Worm (Caenorhabditis elegans) whole organism, L1 larva: Measurements from ENCODE around the gene lgg-2.

Experiments
- C34B4.2 ChIP-seq: sonication (generic microtip); optimal IDR thresholded peaks from 2 replicates; lab custom pipeline; 2017; ENCODE audit warnings: mild to moderate bottlenecking, missing genetic modification characterization, missing compliant biosample characterization
- aha-1 ChIP-seq: fragments of 150-350 bp; optimal IDR thresholded peaks from 2 replicates; lab custom pipeline; 2014; ENCODE audit warnings: missing biosample characterization, missing genetic modification characterization
- ceh-90 ChIP-seq: sonication (generic microtip); optimal IDR thresholded peaks from 2 replicates; lab custom pipeline; 2016; ENCODE audit warnings: missing genetic modification characterization, missing compliant biosample characterization
- dsc-1 ChIP-seq: sonication (generic microtip); optimal IDR thresholded peaks from 2 replicates; lab custom pipeline; 2016; ENCODE audit warnings: mild to moderate bottlenecking, missing genetic modification characterization, missing compliant biosample characterization
- efl-1 ChIP-seq, 4 experiments: fragments of 150-350 bp; optimal IDR thresholded peaks in 3 of 4; peaks in 1 of 4; 1 replicate in 1 of 4; 2 replicates in 3 of 4; lab custom pipeline; 2014; ENCODE audit warnings: missing biosample characterization in 2 of 4, missing genetic modification characterization in 2 of 4, missing genetic modification reagents in 2 of 4
- efl-3 ChIP-seq: fragments of 200-800 bp; sonication (Bioruptor generic); optimal IDR thresholded peaks from 2 replicates; lab custom pipeline; 2018; ENCODE audit warnings: mild to moderate bottlenecking, missing genetic modification characterization, missing compliant biosample characterization
- egl-13 ChIP-seq: sonication (generic microtip); optimal IDR thresholded peaks from 2 replicates; lab custom pipeline; 2016; ENCODE audit warnings: missing genotype, missing genetic modification reagents, missing genetic modification characterization, missing compliant biosample characterization
- egl-27 ChIP-seq, 2 experiments: fragments of 150-350 bp in 1 of 2; sonication (generic microtip); optimal IDR thresholded peaks; 3 replicates each; lab custom pipeline; 2017 to 2018; ENCODE audit warnings: missing biosample characterization in 2 of 2, missing genetic modification characterization in 2 of 2, missing genetic modification reagents in 2 of 2
- elt-2 ChIP-seq: sonication (generic microtip); optimal IDR thresholded peaks from 2 replicates; lab custom pipeline; 2016; ENCODE audit warnings: missing genetic modification characterization, mild to moderate bottlenecking, inconsistent platforms, missing compliant biosample characterization, missing genetic modification reagents
- ets-5 ChIP-seq: fragments of 200-800 bp; sonication (Bioruptor generic); IDR thresholded peaks from 2 replicates; pipeline ENCODE4 v1.3.6; 2022; ENCODE audit warnings: missing genetic modification characterization, missing compliant biosample characterization
- grh-1 ChIP-seq: fragments of 200-800 bp; sonication (Bioruptor generic); IDR thresholded peaks from 2 replicates; pipeline ENCODE4 v1.3.6; 2022; ENCODE audit warnings: missing genetic modification reagents, missing genetic modification characterization, missing compliant biosample characterization
- hlh-17 ChIP-seq: fragments of 200-800 bp; sonication (Bioruptor generic); optimal IDR thresholded peaks from 2 replicates; lab custom pipeline; 2018; ENCODE audit warnings: missing genetic modification characterization, mild to moderate bottlenecking, missing compliant biosample characterization, moderate library complexity, borderline replicate concordance
- hlh-4 ChIP-seq: sonication (generic microtip); optimal IDR thresholded peaks from 2 replicates; lab custom pipeline; 2016; ENCODE audit warnings: mild to moderate bottlenecking, missing genetic modification characterization, missing compliant biosample characterization
- hpl-2 ChIP-seq: fragments of 150-350 bp; optimal IDR thresholded peaks from 2 replicates; lab custom pipeline; 2014; ENCODE audit warnings: missing biosample characterization, missing genetic modification reagents, missing genetic modification characterization
- isw-1 ChIP-seq: fragments of 200-800 bp; sonication (Bioruptor generic); IDR thresholded peaks from 2 replicates; pipeline ENCODE4 v1.3.6; 2022; ENCODE audit warnings: missing genetic modification characterization, missing compliant biosample characterization
- jun-1 ChIP-seq: fragments of 150-350 bp; optimal IDR thresholded peaks from 2 replicates; lab custom pipeline; 2014; ENCODE audit warnings: missing biosample characterization, missing genetic modification reagents, missing genetic modification characterization
- lin-14 ChIP-seq: fragments of 200-800 bp; sonication (Bioruptor generic); optimal IDR thresholded peaks from 2 replicates; lab custom pipeline; 2018; ENCODE audit warnings: mild to moderate bottlenecking, missing genetic modification characterization, moderate library complexity, missing compliant biosample characterization
- lin-35 ChIP-seq, 2 experiments: fragments of 150-350 bp; optimal IDR thresholded peaks; 2 replicates each; lab custom pipeline; 2014; ENCODE audit warnings: missing biosample characterization in 2 of 2, missing genetic modification characterization in 2 of 2, missing genetic modification reagents in 2 of 2
- lir-3 ChIP-seq: sonication (generic microtip); optimal IDR thresholded peaks from 2 replicates; lab custom pipeline; 2016; ENCODE audit warnings: mild to moderate bottlenecking, missing genetic modification characterization, moderate library complexity, missing compliant biosample characterization; ENCODE audit not compliant: poor library complexity
- lsy-2 ChIP-seq, 2 experiments: fragments of 150-350 bp; optimal IDR thresholded peaks; 2 replicates each; lab custom pipeline; 2014; ENCODE audit warnings: missing biosample characterization in 2 of 2, missing genetic modification characterization in 2 of 2
- nhr-12 ChIP-seq: sonication (generic microtip); optimal IDR thresholded peaks from 2 replicates; lab custom pipeline; 2017; ENCODE audit warnings: missing biosample characterization, missing genetic modification characterization
- nhr-19 ChIP-seq: fragments of 200-800 bp; sonication (Bioruptor generic); conservative IDR thresholded peaks from 2 replicates; pipeline ENCODE4 v1.3.6; 2022; ENCODE audit warnings: missing genetic modification characterization, missing compliant biosample characterization
- nhr-20 ChIP-seq: sonication (generic microtip); optimal IDR thresholded peaks from 2 replicates; lab custom pipeline; 2016; ENCODE audit warnings: mild to moderate bottlenecking, missing genetic modification characterization, missing compliant biosample characterization
- nhr-237 ChIP-seq: fragments of 150-350 bp; optimal IDR thresholded peaks from 2 replicates; lab custom pipeline; 2014; ENCODE audit warnings: missing biosample characterization, missing genetic modification characterization
- nhr-28 ChIP-seq: fragments of 150-350 bp; optimal IDR thresholded peaks from 2 replicates; lab custom pipeline; 2014; ENCODE audit warnings: missing biosample characterization, missing genetic modification characterization
- nhr-77 ChIP-seq: fragments of 150-350 bp; optimal IDR thresholded peaks from 2 replicates; lab custom pipeline; 2014; ENCODE audit warnings: missing biosample characterization, missing genetic modification characterization
- skn-1 ChIP-seq: fragments of 150-350 bp; optimal IDR thresholded peaks from 2 replicates; lab custom pipeline; 2014; ENCODE audit warnings: missing biosample characterization, missing genetic modification characterization
- snpc-4 ChIP-seq: fragments of 150-350 bp; optimal IDR thresholded peaks from 2 replicates; lab custom pipeline; 2014; ENCODE audit warnings: missing biosample characterization, missing genetic modification characterization
- sup-37 ChIP-seq: fragments of 200-800 bp; sonication (Bioruptor generic); optimal IDR thresholded peaks from 2 replicates; lab custom pipeline; 2018; ENCODE audit warnings: mild to moderate bottlenecking, missing genetic modification characterization, missing compliant biosample characterization
- swsn-7 ChIP-seq: sonication (generic microtip); optimal IDR thresholded peaks from 2 replicates; lab custom pipeline; 2016; ENCODE audit warnings: missing genetic modification characterization, missing compliant biosample characterization
- tlp-1 ChIP-seq: fragments of 150-350 bp; optimal IDR thresholded peaks from 2 replicates; lab custom pipeline; 2014; ENCODE audit warnings: missing biosample characterization, missing genetic modification characterization
- unc-86 ChIP-seq: sonication (generic microtip); optimal IDR thresholded peaks from 2 replicates; lab custom pipeline; 2016; ENCODE audit warnings: missing genetic modification characterization, missing compliant biosample characterization
- xbp-1 ChIP-seq: sonication (generic microtip); optimal IDR thresholded peaks from 2 replicates; lab custom pipeline; 2016; ENCODE audit warnings: missing genetic modification characterization, missing compliant biosample characterization
- zag-1 ChIP-seq: fragments of 150-350 bp; optimal IDR thresholded peaks from 2 replicates; lab custom pipeline; 2014; ENCODE audit warnings: missing biosample characterization, missing genetic modification characterization

Gene lgg-2

ce11 chrIV:10887285-10887684 is 48.4 kb downstream of the lgg-2 start, which contains the start of gene F13E9.16:
Gene F13E9.16, minus strand, starts transcription at chrIV:10887385.
- no peak for TF ChIP-seq hpl-2 (GFP tag; lab: Kevin White, UChicago)
- TF ChIP-seq elt-2 (tag; lab: Kevin White, UChicago) = no peak
- TF ChIP-seq tlp-1 (tag; lab: Kevin White, UChicago) = no peak
- no peak for TF ChIP-seq sup-37 (GFP tag; lab: Kevin White, UChicago)
- no peak for TF ChIP-seq skn-1
- no peak for TF ChIP-seq swsn-7 (tag; lab: Kevin White, UChicago)
- TF ChIP-seq efl-3 (GFP tag; lab: Kevin White, UChicago) = no peak
- TF ChIP-seq C34B4.2 (tag; lab: Kevin White, UChicago) = no peak
- no peak for TF ChIP-seq dsc-1 (tag; lab: Kevin White, UChicago)
- TF ChIP-seq nhr-20 (tag; lab: Kevin White, UChicago) = no peak
- TF ChIP-seq lin-14 (GFP tag; lab: Kevin White, UChicago) = no peak
- no peak for TF ChIP-seq isw-1 (GFP tag; lab: Robert Waterston, UW)
- TF ChIP-seq nhr-77 (tag; lab: Kevin White, UChicago) = no peak
- no peak for TF ChIP-seq egl-27 (tag; optimal IDR thresholded peaks at IDR 0.05; lab: Kevin White, UChicago)
- TF ChIP-seq lin-35 (GFP tag; optimal IDR thresholded peaks at IDR 0.05; lab: Kevin White, UChicago) = no peak
- TF ChIP-seq aha-1 (tag; lab: Kevin White, UChicago) = no peak
- TF ChIP-seq ceh-90 (tag; lab: Kevin White, UChicago) = no peak

ce11 chrIV:10885915-10886314 is 49.8 kb downstream of the lgg-2 start, which contains the start of gene srlf-11:
Gene srlf-11, minus strand, starts transcription at chrIV:10886015.
- TF ChIP-seq hlh-17 (no peak), nhr-12 (tag; lab: Kevin White, UChicago) (no peak), nhr-237 (tag; lab: Kevin White, UChicago) (no peak), xbp-1 (tag; lab: Kevin White, UChicago) (no peak)

- no peak for TF ChIP-seq nhr-19 (GFP tag; lab: Robert Waterston, UW)
- no peak for TF ChIP-seq efl-3 (GFP tag; lab: Kevin White, UChicago)
- TF ChIP-seq nhr-28 (tag; lab: Kevin White, UChicago) = no peak
- no peak for TF ChIP-seq nhr-12 (tag; lab: Kevin White, UChicago)
- no peak for TF ChIP-seq ceh-90 (tag; lab: Kevin White, UChicago)
- no peak for TF ChIP-seq ets-5 (GFP tag; lab: Robert Waterston, UW)
- TF ChIP-seq sup-37 (GFP tag; lab: Kevin White, UChicago) = no peak
- TF ChIP-seq tlp-1 (tag; lab: Kevin White, UChicago) = no peak
- TF ChIP-seq lir-3 (tag; lab: Kevin White, UChicago) = no peak
- TF ChIP-seq egl-13 = no peak
- TF ChIP-seq efl-1 (optimal IDR thresholded peaks at IDR 0.05; lab: Kevin White, UChicago) = no peak
- TF ChIP-seq efl-1 (GFP tag; optimal IDR thresholded peaks at IDR 0.05 in 1 of 2; lab: Kevin White, UChicago) = no peak
- no peak for TF ChIP-seq zag-1 (tag; lab: Kevin White, UChicago)
- TF ChIP-seq isw-1 (GFP tag; lab: Robert Waterston, UW) = no peak
- TF ChIP-seq lsy-2 (tag; optimal IDR thresholded peaks at IDR 0.05; lab: Kevin White, UChicago) = no peak
- no peak for TF ChIP-seq snpc-4 (tag; lab: Kevin White, UChicago)
- TF ChIP-seq grh-1 = no peak
- TF ChIP-seq lin-14 (GFP tag; lab: Kevin White, UChicago) = no peak
- TF ChIP-seq unc-86 (tag; lab: Kevin White, UChicago) = no peak
- no peak for TF ChIP-seq jun-1 (tag; lab: Kevin White, UChicago)
- no peak for TF ChIP-seq hlh-4 (tag; lab: Kevin White, UChicago)
Measured at ce11 chrIV:10884263-10884662, 51.4 kb downstream of the lgg-2 start, which contains the start of gene F13E9.5. Gene F13E9.5, minus strand, starts transcription at chrIV:10884363.
